Fruit fly (Drosophila melanogaster) S2 (cell line): ENCODE data around the gene Pex10.

ENCODE experiments used
- CG8478 ChIP-seq: fragments of >200 bp; optimal IDR thresholded peaks from 2 replicates; lab custom pipeline; 2018
- CTCF ChIP-seq, 2 experiments: fragments of >200 bp; optimal IDR thresholded peaks; 2 replicates each; lab custom pipeline; 2018

- TF ChIP-seq CTCF (optimal IDR thresholded peaks at IDR 0.05; lab: Kevin White, UChicago), result peak in 1 of 2 experiments; percentile 54
- TF ChIP-seq CG8478 (lab: Kevin White, UChicago), result no peak
Observed at dm6 chr3L:1576489-1577106, 18.6 kb downstream of the Pex10 start, which contains the start of gene CG13917.
